Worm (Caenorhabditis elegans) whole organism, L4 larva: Measurements from ENCODE around the gene che-10.

ENCODE experiments used
- F10B5.3 ChIP-seq: sonication (generic microtip); optimal IDR thresholded peaks from 2 replicates; lab custom pipeline; 2016; ENCODE audit warnings: mild to moderate bottlenecking, missing genetic modification characterization, missing compliant biosample characterization
- F44E2.7 ChIP-seq: fragments of 200-800 bp; sonication (Bioruptor generic); IDR thresholded peaks from 2 replicates; pipeline ENCODE4 v2.1.2; 2022; ENCODE audit warnings: missing genetic modification characterization, missing compliant biosample characterization
- R02D3.7 ChIP-seq: fragments of 150-350 bp; sonication (generic microtip); optimal IDR thresholded peaks from 3 replicates; lab custom pipeline; 2014; ENCODE audit warnings: missing biosample characterization, missing genetic modification characterization
- T26A8.4 ChIP-seq: fragments of 200-800 bp; sonication (Bioruptor generic); IDR thresholded peaks from 2 replicates; pipeline ENCODE4 v1.3.6; 2022; ENCODE audit warnings: missing genetic modification characterization, missing compliant biosample characterization
- Y48G9A.11 ChIP-seq: fragments of 200-800 bp; sonication (Bioruptor generic); IDR thresholded peaks from 2 replicates; pipeline ENCODE4 v1.3.6; 2022; ENCODE audit warnings: missing genetic modification reagents, missing genetic modification characterization, missing compliant biosample characterization
- aha-1 ChIP-seq: fragments of 150-350 bp; peaks from one replicate; lab custom pipeline; 2014; ENCODE audit warnings: missing biosample characterization, missing genetic modification characterization
- attf-4 ChIP-seq: sonication (generic microtip); optimal IDR thresholded peaks from 3 replicates; lab custom pipeline; 2017; ENCODE audit warnings: missing biosample characterization, missing genetic modification characterization
- ceh-32 ChIP-seq: sonication (generic microtip); optimal IDR thresholded peaks from 2 replicates; lab custom pipeline; 2016; ENCODE audit warnings: mild to moderate bottlenecking, missing genetic modification characterization, missing compliant biosample characterization; ENCODE audit not compliant: poor library complexity
- ceh-44 ChIP-seq: fragments of 200-800 bp; sonication (Bioruptor generic); IDR thresholded peaks from 2 replicates; pipeline ENCODE4 v1.3.6; 2022; ENCODE audit warnings: missing genetic modification reagents, missing genetic modification characterization, missing compliant biosample characterization
- ces-1 ChIP-seq: fragments of 150-350 bp; sonication (generic microtip); optimal IDR thresholded peaks from 4 replicates; lab custom pipeline; 2014; ENCODE audit warnings: missing biosample characterization, missing genetic modification reagents, missing genetic modification characterization
- cey-2 ChIP-seq: sonication (generic microtip); optimal IDR thresholded peaks from 3 replicates; lab custom pipeline; 2017; ENCODE audit warnings: missing genetic modification characterization, mild to moderate bottlenecking, missing compliant biosample characterization, antibody characterized with exemption, borderline replicate concordance; ENCODE audit not compliant: insufficient read depth
- daf-16 ChIP-seq, 3 experiments: sonication (generic microtip); optimal IDR thresholded peaks; 2 replicates each; lab custom pipeline; 2016 to 2017; ENCODE audit warnings: missing genetic modification characterization in 3 of 3, missing genetic modification reagents in 3 of 3, mild to moderate bottlenecking in 2 of 3, missing compliant biosample characterization in 2 of 3, missing biosample characterization in 1 of 3, moderate library complexity in 1 of 3
- dmd-9 ChIP-seq: fragments of 200-800 bp; sonication (Bioruptor generic); IDR thresholded peaks from 2 replicates; pipeline ENCODE4 v1.3.6; 2022; ENCODE audit warnings: missing genetic modification reagents, missing genetic modification characterization, missing compliant biosample characterization
- duxl-1 ChIP-seq: sonication (generic microtip); optimal IDR thresholded peaks from 2 replicates; lab custom pipeline; 2016; ENCODE audit warnings: mild to moderate bottlenecking, missing genetic modification characterization, moderate library complexity, missing compliant biosample characterization; ENCODE audit not compliant: poor library complexity
- hlh-30 ChIP-seq: sonication (generic microtip); optimal IDR thresholded peaks from 2 replicates; lab custom pipeline; 2017; ENCODE audit warnings: antibody characterized with exemption, mild to moderate bottlenecking, missing genetic modification characterization, missing compliant biosample characterization; ENCODE audit not compliant: insufficient read depth
- hmg-1.1 ChIP-seq: fragments of 200-800 bp; sonication (Bioruptor generic); IDR thresholded peaks from 2 replicates; pipeline ENCODE4 v1.3.6; 2022; ENCODE audit warnings: missing genetic modification reagents, missing genetic modification characterization, missing compliant biosample characterization
- lim-7 ChIP-seq: fragments of 200-800 bp; sonication (Bioruptor generic); IDR thresholded peaks from 2 replicates; pipeline ENCODE4 v1.3.6; 2022; ENCODE audit warnings: missing genetic modification characterization, missing compliant biosample characterization
- lin-1 ChIP-seq: fragments of 200-800 bp; sonication (Bioruptor generic); IDR thresholded peaks from 2 replicates; pipeline ENCODE4 v1.3.6; 2022; ENCODE audit warnings: missing genetic modification reagents, missing genetic modification characterization, missing compliant biosample characterization
- lin-15B ChIP-seq: fragments of 150-350 bp; sonication (generic microtip); optimal IDR thresholded peaks from 3 replicates; lab custom pipeline; 2014; ENCODE audit warnings: missing biosample characterization, missing genetic modification characterization
- lin-38 ChIP-seq: fragments of 200-800 bp; sonication (Bioruptor generic); IDR thresholded peaks from 2 replicates; pipeline ENCODE4 v1.3.6; 2022; ENCODE audit warnings: missing genetic modification reagents, missing genetic modification characterization, missing compliant biosample characterization
- lir-3 ChIP-seq: sonication (generic microtip); optimal IDR thresholded peaks from 2 replicates; lab custom pipeline; 2016; ENCODE audit warnings: mild to moderate bottlenecking, missing genetic modification characterization, missing compliant biosample characterization
- madf-9 ChIP-seq: fragments of 200-800 bp; sonication (Bioruptor generic); conservative IDR thresholded peaks from 2 replicates; pipeline ENCODE4 v1.3.6; 2022; ENCODE audit warnings: missing genetic modification reagents, missing genetic modification characterization, missing compliant biosample characterization
- mdl-1 ChIP-seq, 2 experiments: fragments of 150-350 bp in 1 of 2; sonication (generic microtip) in 1 of 2; optimal IDR thresholded peaks; 2 replicates each; lab custom pipeline; 2014 to 2017; ENCODE audit warnings: missing biosample characterization in 2 of 2, missing genetic modification characterization in 2 of 2
- mes-2 ChIP-seq: sonication (generic microtip); optimal IDR thresholded peaks from 2 replicates; lab custom pipeline; 2016; ENCODE audit warnings: missing genotype, mild to moderate bottlenecking, missing genetic modification characterization, missing compliant biosample characterization; ENCODE audit not compliant: poor library complexity, severe bottlenecking
- mxl-2 ChIP-seq: fragments of 200-800 bp; sonication (Bioruptor generic); conservative IDR thresholded peaks from 2 replicates; pipeline ENCODE4 v1.3.6; 2022; ENCODE audit warnings: missing genetic modification reagents, missing genetic modification characterization, missing compliant biosample characterization
- nhr-10 ChIP-seq: fragments of 150-350 bp; optimal IDR thresholded peaks from 2 replicates; lab custom pipeline; 2014; ENCODE audit warnings: missing biosample characterization, missing genetic modification characterization
- nhr-11 ChIP-seq: fragments of 150-350 bp; optimal IDR thresholded peaks from 2 replicates; lab custom pipeline; 2014; ENCODE audit warnings: missing biosample characterization, missing genetic modification characterization
- nhr-28 ChIP-seq: fragments of 150-350 bp; optimal IDR thresholded peaks from 2 replicates; lab custom pipeline; 2014; ENCODE audit warnings: missing biosample characterization, missing genetic modification characterization
- nhr-41 ChIP-seq: fragments of 200-800 bp; sonication (Bioruptor generic); IDR thresholded peaks from 2 replicates; pipeline ENCODE4 v1.3.6; 2022; ENCODE audit warnings: missing genetic modification reagents, missing genetic modification characterization, missing compliant biosample characterization
- nhr-76 ChIP-seq: fragments of 150-350 bp; optimal IDR thresholded peaks from 2 replicates; lab custom pipeline; 2014; ENCODE audit warnings: missing biosample characterization, missing genetic modification characterization
- php-3 ChIP-seq: fragments of 200-800 bp; sonication (Bioruptor generic); IDR thresholded peaks from 2 replicates; pipeline ENCODE4 v1.3.6; 2022; ENCODE audit warnings: missing genetic modification reagents, missing genetic modification characterization, missing compliant biosample characterization
- rbr-2 ChIP-seq: sonication (generic microtip); optimal IDR thresholded peaks from 2 replicates; lab custom pipeline; 2016; ENCODE audit warnings: missing genotype, missing genetic modification characterization, missing compliant biosample characterization
- set-16 ChIP-seq: fragments of 200-800 bp; sonication (Bioruptor generic); IDR thresholded peaks from 2 replicates; pipeline ENCODE4 v1.3.6; 2022; ENCODE audit warnings: missing genetic modification reagents, missing genetic modification characterization, missing compliant biosample characterization
- snpc-1.2 ChIP-seq: fragments of 200-800 bp; sonication (Bioruptor generic); IDR thresholded peaks from 2 replicates; pipeline ENCODE4 v1.3.6; 2022; ENCODE audit warnings: missing genetic modification reagents, missing genetic modification characterization, missing compliant biosample characterization
- snpc-4 ChIP-seq: fragments of 150-350 bp; optimal IDR thresholded peaks from 2 replicates; lab custom pipeline; 2014; ENCODE audit warnings: missing biosample characterization, missing genetic modification characterization
- unc-130 ChIP-seq: sonication (generic microtip); optimal IDR thresholded peaks from 2 replicates; lab custom pipeline; 2016; ENCODE audit warnings: missing genetic modification reagents, missing genetic modification characterization, missing compliant biosample characterization
- unc-62 ChIP-seq, 3 experiments: fragments of 150-350 bp in 1 of 3; sonication (generic microtip); optimal IDR thresholded peaks in 2 of 3; peaks in 1 of 3; 1 replicate in 1 of 3; 2 replicates in 2 of 3; lab custom pipeline; 2014 to 2017; ENCODE audit warnings: missing biosample characterization in 3 of 3, missing genetic modification characterization in 3 of 3, missing genetic modification reagents in 3 of 3, missing genotype in 1 of 3
- zfp-2 ChIP-seq: sonication (generic microtip); optimal IDR thresholded peaks from 2 replicates; lab custom pipeline; 2016; ENCODE audit warnings: mild to moderate bottlenecking, missing genetic modification characterization, missing compliant biosample characterization
- zfp-3 ChIP-seq: fragments of 200-800 bp; sonication (Bioruptor generic); conservative IDR thresholded peaks from 2 replicates; pipeline ENCODE4 v1.3.6; 2022; ENCODE audit warnings: missing genetic modification reagents, missing genetic modification characterization, missing compliant biosample characterization
- zip-11 ChIP-seq: fragments of 200-800 bp; sonication (Bioruptor generic); IDR thresholded peaks from 2 replicates; pipeline ENCODE4 v1.3.6; 2022; ENCODE audit warnings: missing genetic modification characterization, missing compliant biosample characterization
- zip-2 ChIP-seq: fragments of 150-350 bp; optimal IDR thresholded peaks from 2 replicates; lab custom pipeline; 2014; ENCODE audit warnings: missing biosample characterization, missing genetic modification characterization
- ztf-11 ChIP-seq: fragments of 150-350 bp; optimal IDR thresholded peaks from 2 replicates; lab custom pipeline; 2014; ENCODE audit warnings: missing biosample characterization, missing genetic modification characterization
- ztf-7 ChIP-seq: fragments of 150-350 bp; optimal IDR thresholded peaks from 2 replicates; lab custom pipeline; 2014; ENCODE audit warnings: missing biosample characterization, missing genetic modification characterization

Gene che-10

ce11 chrII:4674188-4674587 lies 36.0 kb upstream of the che-10 start (continued):
- TF ChIP-seq zfp-3 (GFP tag; lab: Robert Waterston, UW) (no peak), duxl-1 (tag; lab: Kevin White, UChicago) (no peak), attf-4 (no peak)

ce11 chrII:4673670-4674069 lies 35.5 kb upstream of the che-10 start:
- TF ChIP-seq set-16 (GFP tag; lab: Robert Waterston, UW) (no peak), nhr-76 (tag; lab: Kevin White, UChicago) (no peak), unc-62 (GFP tag; optimal IDR thresholded peaks at IDR 0.05 in 1 of 2; lab: Kevin White, UChicago) (no peak), unc-62 (tag; optimal IDR thresholded peaks at IDR 0.05; lab: Kevin White, UChicago) (no peak), lir-3 (tag; lab: Kevin White, UChicago) (no peak), lin-1 (GFP tag; lab: Robert Waterston, UW) (no peak), ztf-11 (tag; lab: Kevin White, UChicago) (no peak), nhr-10 (tag; lab: Kevin White, UChicago) (no peak), zfp-3 (GFP tag; lab: Robert Waterston, UW) (no peak), mdl-1 (tag; optimal IDR thresholded peaks at IDR 0.05; lab: Kevin White, UChicago) (no peak), nhr-11 (tag; lab: Kevin White, UChicago) (no peak), lin-15B (tag; lab: Kevin White, UChicago) (no peak), rbr-2 (tag; lab: Kevin White, UChicago) (no peak)

ce11 chrII:4673242-4673641 lies 35.1 kb upstream of the che-10 start:
- TF ChIP-seq mxl-2 (0 out of 2 replicates have a peak, but pooled peaks have one; percentile 2), set-16 (GFP tag; lab: Robert Waterston, UW) (peak; percentile 72), hlh-30 (no peak), nhr-28 (tag; lab: Kevin White, UChicago) (no peak), nhr-11 (tag; lab: Kevin White, UChicago) (no peak)

ce11 chrII:4672584-4673110 lies 34.5 kb upstream of the che-10 start, which contains the start of the genes clec-140 and hmg-11:
TSS of gene clec-140 (plus strand) at chrII:4673060.
TSS of gene hmg-11 (plus strand) at chrII:4673085.
- TF ChIP-seq R02D3.7 (tag; lab: Kevin White, UChicago) (no peak), ceh-32 (tag; lab: Kevin White, UChicago) (no peak), dmd-9 (GFP tag; lab: Robert Waterston, UW) (no peak), zfp-3 (GFP tag; lab: Robert Waterston, UW) (no peak), F10B5.3 (tag; lab: Kevin White, UChicago) (no peak), hlh-30 (peak; percentile 91), attf-4 (no peak), php-3 (GFP tag; lab: Robert Waterston, UW) (no peak), unc-130 (GFP tag; lab: Kevin White, UChicago) (no peak), ces-1 (GFP tag; lab: Kevin White, UChicago) (no peak), nhr-41 (GFP tag; lab: Robert Waterston, UW) (0 out of 2 replicates have a peak, but pooled peaks have one; percentile 40), zip-11 (GFP tag; lab: Robert Waterston, UW) (no peak), hmg-1.1 (GFP tag; lab: Robert Waterston, UW) (peak; percentile 60; the same call in 1 of the 2 replicates), lin-15B (tag; lab: Kevin White, UChicago) (no peak), ztf-11 (tag; lab: Kevin White, UChicago) (no peak), lim-7 (GFP tag; lab: Robert Waterston, UW) (no peak), Y48G9A.11 (GFP tag; lab: Robert Waterston, UW) (no peak), ceh-44 (no peak), aha-1 (tag; lab: Kevin White, UChicago) (no peak), nhr-76 (tag; lab: Kevin White, UChicago) (no peak), ztf-7 (no peak), cey-2 (tag; lab: Kevin White, UChicago) (no peak), madf-9 (no peak), snpc-4 (tag; lab: Kevin White, UChicago) (no peak), zip-2 (no peak), mxl-2 (no peak), F44E2.7 (no peak), mes-2 (no peak), zfp-2 (tag; lab: Kevin White, UChicago) (no peak), daf-16 (GFP tag; optimal IDR thresholded peaks at IDR 0.05; lab: Kevin White, UChicago) (no peak), daf-16 (tag; optimal IDR thresholded peaks at IDR 0.05; lab: Kevin White, UChicago) (no peak), snpc-1.2 (no peak), lin-38 (GFP tag; lab: Robert Waterston, UW) (no peak; the same call in 1 of the 2 replicates), T26A8.4 (no peak)
